Worm (Caenorhabditis elegans) whole organism, young adult: ENCODE measurements around the gene T02E9.6.

Experiments
- B0019.2 ChIP-seq: fragments of 200-800 bp; sonication (Bioruptor generic); conservative IDR thresholded peaks from 2 replicates; pipeline ENCODE4 v1.3.6; 2022; ENCODE audit warnings: missing genetic modification reagents, missing genetic modification characterization, missing compliant biosample characterization
- cebp-2 ChIP-seq: fragments of 200-800 bp; sonication (Bioruptor generic); IDR thresholded peaks from 2 replicates; pipeline ENCODE4 v1.3.6; 2022; ENCODE audit warnings: missing genetic modification characterization, missing compliant biosample characterization
- fkh-3 ChIP-seq: sonication (generic microtip); optimal IDR thresholded peaks from 2 replicates; lab custom pipeline; 2016; ENCODE audit warnings: mild to moderate bottlenecking, missing genetic modification characterization, missing compliant biosample characterization
- nfya-1 ChIP-seq: sonication (generic microtip); optimal IDR thresholded peaks from 2 replicates; lab custom pipeline; 2017; ENCODE audit warnings: antibody characterized with exemption, missing compliant biosample characterization, missing genetic modification characterization, borderline replicate concordance; ENCODE audit not compliant: insufficient read depth
- nhr-90 ChIP-seq: sonication (generic microtip); optimal IDR thresholded peaks from 2 replicates; lab custom pipeline; 2016; ENCODE audit warnings: missing genotype, mild to moderate bottlenecking, missing genetic modification characterization, missing compliant biosample characterization
- pbrm-1 ChIP-seq: fragments of 200-800 bp; sonication (Bioruptor generic); IDR thresholded peaks from 2 replicates; pipeline ENCODE4 v1.3.6; 2022; ENCODE audit warnings: missing genetic modification reagents, missing genetic modification characterization, missing compliant biosample characterization
- pha-4 ChIP-seq: fragments of 150-350 bp; sonication (generic microtip); optimal IDR thresholded peaks from 2 replicates; lab custom pipeline; 2014; ENCODE audit warnings: missing biosample characterization, missing genetic modification reagents, missing genetic modification characterization
- unc-62 ChIP-seq: fragments of 150-350 bp; optimal IDR thresholded peaks from 2 replicates; lab custom pipeline; 2014; ENCODE audit warnings: missing biosample characterization, missing genetic modification reagents, missing genetic modification characterization
- ztf-22 ChIP-seq: fragments of 200-800 bp; sonication (Bioruptor generic); optimal IDR thresholded peaks from 2 replicates; lab custom pipeline; 2018; ENCODE audit warnings: mild to moderate bottlenecking, missing genetic modification characterization, moderate library complexity, missing compliant biosample characterization

- TF ChIP-seq nfya-1 (tag; lab: Kevin White, UChicago) (no peak), fkh-3 (no peak), ztf-22 (GFP tag; lab: Kevin White, UChicago) (no peak), B0019.2 (GFP tag; lab: Robert Waterston, UW) (no peak), nhr-90 (no peak), pbrm-1 (GFP tag; lab: Robert Waterston, UW) (no peak), unc-62 (GFP tag; lab: Kevin White, UChicago) (no peak), pha-4 (tag; lab: Kevin White, UChicago) (no peak), cebp-2 (no peak)
Observed at ce11 chrV:11352893-11353292, 18.8 kb upstream of the T02E9.6 start, which contains the start of gene npr-25.
